In the genomic region with DNA sequence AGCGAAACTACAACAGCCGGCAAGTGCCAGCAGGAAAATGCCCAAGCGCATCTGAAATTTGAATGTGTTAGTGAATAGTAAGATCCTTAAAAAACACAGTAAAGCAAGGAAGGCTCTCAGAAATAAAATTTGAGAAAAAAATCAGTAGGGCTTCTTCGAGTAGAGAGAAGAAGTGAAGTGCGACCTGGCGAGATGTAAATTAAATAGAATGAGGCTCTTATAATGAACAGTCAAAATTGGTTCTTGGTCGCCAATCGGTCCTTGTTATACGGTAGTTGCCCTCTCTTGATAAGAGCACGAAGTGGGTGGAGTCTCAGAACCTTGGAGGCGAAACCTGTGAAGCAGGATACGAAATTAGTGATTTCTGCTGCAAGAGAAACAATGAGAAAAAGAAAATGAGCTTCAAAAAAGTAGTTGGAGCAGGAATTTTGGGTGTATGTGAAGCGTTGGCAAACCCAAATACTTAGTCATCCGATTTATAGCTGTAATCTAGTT, we compare ENCODE assay signal across 4 worm cellular contexts.
TF ChIP-seq lines count a peak whose summit lies in the region.

TSS of gene bcf-1 (minus strand) at position 51 of the 495 bp plus-strand sequence.

TF ChIP-seq in whole organism, L1 larva, 84 proteins besides CTCF, POLR2A, EP300 and RAD21:
- TF ChIP-seq nhr-76 (tag; optimal IDR thresholded peaks at IDR 0.05; lab: Kevin White, UChicago) (no peak), elt-2 (tag; optimal IDR thresholded peaks at IDR 0.05; lab: Kevin White, UChicago) (peak; percentile 3)
TF ChIP-seq in whole organism, L1 larva: peak in this region for 1.

TF ChIP-seq in whole organism, L3 larva, 47 proteins besides CTCF, POLR2A, EP300 and RAD21:
- no peak for TF ChIP-seq ceh-9 (tag; optimal IDR thresholded peaks at IDR 0.05; lab: Kevin White, UChicago)
- TF ChIP-seq elt-3 (tag; optimal IDR thresholded peaks at IDR 0.05; lab: Kevin White, UChicago), result no peak
- no peak for TF ChIP-seq unc-39 (tag; optimal IDR thresholded peaks at IDR 0.05; lab: Kevin White, UChicago)
- no peak for TF ChIP-seq ceh-82 (tag; optimal IDR thresholded peaks at IDR 0.05; lab: Kevin White, UChicago)
- no peak for TF ChIP-seq sea-2 (GFP tag; optimal IDR thresholded peaks at IDR 0.05; lab: Kevin White, UChicago)
- peak; percentile 63 for TF ChIP-seq elt-2 (tag; optimal IDR thresholded peaks at IDR 0.05; lab: Kevin White, UChicago)
- peak; percentile 21 for TF ChIP-seq nfya-1 (tag; optimal IDR thresholded peaks at IDR 0.05; lab: Kevin White, UChicago; ENCODE audit: insufficient read depth)
- no peak for TF ChIP-seq zag-1 (tag; optimal IDR thresholded peaks at IDR 0.05; lab: Kevin White, UChicago)
- no peak for TF ChIP-seq pha-4 (tag; optimal IDR thresholded peaks at IDR 0.05; lab: Kevin White, UChicago)
- no peak for TF ChIP-seq jun-1 (tag; optimal IDR thresholded peaks at IDR 0.05; lab: Kevin White, UChicago)
- TF ChIP-seq fkh-2 (tag; optimal IDR thresholded peaks at IDR 0.05; lab: Kevin White, UChicago), result no peak
- no peak for TF ChIP-seq lin-15B (tag; optimal IDR thresholded peaks at IDR 0.05; lab: Kevin White, UChicago)
- TF ChIP-seq elt-1 (tag; optimal IDR thresholded peaks at IDR 0.05; lab: Kevin White, UChicago), result no peak
- no peak for TF ChIP-seq nhr-76 (tag; optimal IDR thresholded peaks at IDR 0.05; lab: Kevin White, UChicago)
- peak; percentile 3 for TF ChIP-seq pqm-1 (tag; optimal IDR thresholded peaks at IDR 0.05; lab: Kevin White, UChicago)
- no peak for TF ChIP-seq nhr-23 (tag; optimal IDR thresholded peaks at IDR 0.05; lab: Kevin White, UChicago)

TF ChIP-seq in whole organism, L4 larva, 104 proteins besides CTCF, POLR2A, EP300 and RAD21:
- peak; percentile 33 for TF ChIP-seq hlh-11 (tag; optimal IDR thresholded peaks at IDR 0.05; lab: Kevin White, UChicago)
- TF ChIP-seq pqm-1 (tag; optimal IDR thresholded peaks at IDR 0.05; lab: Kevin White, UChicago), result peak; percentile 79
- no peak for TF ChIP-seq ceh-28 (tag; optimal IDR thresholded peaks at IDR 0.05; lab: Kevin White, UChicago)
- TF ChIP-seq dpl-1 (GFP tag; optimal IDR thresholded peaks at IDR 0.05; lab: Kevin White, UChicago), result no peak
- TF ChIP-seq ceh-32 (tag; optimal IDR thresholded peaks at IDR 0.05; lab: Kevin White, UChicago; ENCODE audit: poor library complexity), result no peak
- no peak for TF ChIP-seq snpc-1.2 (GFP tag; IDR thresholded peaks at IDR 0.05; lab: Robert Waterston, UW)
- peak; percentile 29 for TF ChIP-seq nhr-28 (tag; optimal IDR thresholded peaks at IDR 0.05; lab: Kevin White, UChicago)
- no peak for TF ChIP-seq egl-27 (tag; optimal IDR thresholded peaks at IDR 0.05; lab: Kevin White, UChicago)
- no peak for TF ChIP-seq F44E2.7 (GFP tag; IDR thresholded peaks at IDR 0.05; lab: Robert Waterston, UW)
- no peak for TF ChIP-seq mxl-3 (GFP tag; optimal IDR thresholded peaks at IDR 0.05; lab: Kevin White, UChicago)
- no peak for TF ChIP-seq spr-1 (tag; optimal IDR thresholded peaks at IDR 0.05; lab: Kevin White, UChicago)
- peak; percentile 63 for TF ChIP-seq dmd-6 (GFP tag; IDR thresholded peaks at IDR 0.05; lab: Robert Waterston, UW)
- no peak for TF ChIP-seq sdz-12 (GFP tag; optimal IDR thresholded peaks at IDR 0.05; lab: Kevin White, UChicago)
- TF ChIP-seq zip-11 (GFP tag; IDR thresholded peaks at IDR 0.05; lab: Robert Waterston, UW), result no peak
- TF ChIP-seq tra-1 (GFP tag; IDR thresholded peaks at IDR 0.05; lab: Robert Waterston, UW), result no peak
- 0 out of 2 replicates have a peak, but pooled peaks have one; percentile 52 for TF ChIP-seq php-3 (GFP tag; IDR thresholded peaks at IDR 0.05; lab: Robert Waterston, UW)
- TF ChIP-seq nhr-48 (tag; optimal IDR thresholded peaks at IDR 0.05; lab: Kevin White, UChicago), result no peak
- no peak for TF ChIP-seq hif-1 (tag; optimal IDR thresholded peaks at IDR 0.05; lab: Kevin White, UChicago)
- TF ChIP-seq mxl-2 (GFP tag; conservative IDR thresholded peaks at IDR 0.05; lab: Robert Waterston, UW), result no peak
- no peak for TF ChIP-seq lsy-2 (tag; optimal IDR thresholded peaks at IDR 0.05; lab: Kevin White, UChicago)
- no peak for TF ChIP-seq Y105C5A.15 (GFP tag; IDR thresholded peaks at IDR 0.05; lab: Robert Waterston, UW)
- no peak for TF ChIP-seq nhr-25 (tag; optimal IDR thresholded peaks at IDR 0.05; lab: Kevin White, UChicago; ENCODE audit: borderline replicate concordance, insufficient read depth)
- no peak for TF ChIP-seq Y5F2A.4 (GFP tag; optimal IDR thresholded peaks at IDR 0.05; lab: Kevin White, UChicago)

TF ChIP-seq in whole organism, young adult, 124 proteins besides CTCF, POLR2A, EP300 and RAD21:
- TF ChIP-seq B0035.1 (tag; optimal IDR thresholded peaks at IDR 0.05; lab: Kevin White, UChicago) (no peak), F49E8.2 (tag; optimal IDR thresholded peaks at IDR 0.05; lab: Kevin White, UChicago; ENCODE audit: insufficient read depth) (no peak), nhr-80 (tag; optimal IDR thresholded peaks at IDR 0.05; lab: Kevin White, UChicago) (peak; percentile 70), lin-40 (tag; optimal IDR thresholded peaks at IDR 0.05; lab: Kevin White, UChicago) (no peak), F37B4.10 (GFP tag; IDR thresholded peaks at IDR 0.05; lab: Robert Waterston, UW) (no peak)
